Worm (Caenorhabditis elegans) whole organism, L3 larva: ENCODE measurements around the gene R13A1.10.

Source experiments
- ZK546.5 ChIP-seq: sonication (generic microtip); optimal IDR thresholded peaks from 2 replicates; lab custom pipeline; 2017; ENCODE audit warnings: missing biosample characterization, missing genetic modification characterization
- aly-2 ChIP-seq: fragments of 150-350 bp; optimal IDR thresholded peaks from 2 replicates; lab custom pipeline; 2014; ENCODE audit warnings: missing biosample characterization, missing genetic modification characterization
- ceh-16 ChIP-seq: sonication (generic microtip); optimal IDR thresholded peaks from 2 replicates; lab custom pipeline; 2017; ENCODE audit warnings: missing biosample characterization, missing genetic modification characterization
- ceh-28 ChIP-seq: fragments of 150-350 bp; optimal IDR thresholded peaks from 2 replicates; lab custom pipeline; 2014; ENCODE audit warnings: missing biosample characterization, missing genetic modification reagents, missing genetic modification characterization
- ceh-82 ChIP-seq: fragments of 150-350 bp; optimal IDR thresholded peaks from 2 replicates; lab custom pipeline; 2014; ENCODE audit warnings: missing biosample characterization, missing genetic modification characterization
- ceh-9 ChIP-seq: sonication (generic microtip); optimal IDR thresholded peaks from 2 replicates; lab custom pipeline; 2018; ENCODE audit warnings: missing biosample characterization, missing genetic modification characterization
- daf-12 ChIP-seq: fragments of 150-350 bp; optimal IDR thresholded peaks from 2 replicates; lab custom pipeline; 2014; ENCODE audit warnings: missing biosample characterization, missing genetic modification reagents, missing genetic modification characterization
- egl-5 ChIP-seq: fragments of 150-350 bp; optimal IDR thresholded peaks from 2 replicates; lab custom pipeline; 2017; ENCODE audit warnings: missing biosample characterization, missing genetic modification reagents, missing genetic modification characterization, inconsistent platforms
- elt-1 ChIP-seq: fragments of 150-350 bp; optimal IDR thresholded peaks from 2 replicates; lab custom pipeline; 2014; ENCODE audit warnings: missing biosample characterization, missing genetic modification characterization
- elt-2 ChIP-seq: sonication (generic microtip); optimal IDR thresholded peaks from 2 replicates; lab custom pipeline; 2016; ENCODE audit warnings: missing genetic modification reagents, mild to moderate bottlenecking, missing genetic modification characterization, missing compliant biosample characterization
- elt-3 ChIP-seq, 3 experiments: fragments of 150-350 bp in 1 of 3; sonication (generic microtip) in 2 of 3; optimal IDR thresholded peaks; 2 replicates in 2 of 3; 4 replicates in 1 of 3; lab custom pipeline; 2014 to 2017; ENCODE audit warnings: missing biosample characterization in 3 of 3, missing genetic modification characterization in 3 of 3
- fkh-10 ChIP-seq: sonication (generic microtip); optimal IDR thresholded peaks from 2 replicates; lab custom pipeline; 2017; ENCODE audit warnings: missing biosample characterization, missing genetic modification reagents, missing genetic modification characterization
- fos-1 ChIP-seq: fragments of 150-350 bp; optimal IDR thresholded peaks from 2 replicates; lab custom pipeline; 2014; ENCODE audit warnings: missing biosample characterization, missing genetic modification characterization
- hmg-11 ChIP-seq: sonication (generic microtip); optimal IDR thresholded peaks from 2 replicates; lab custom pipeline; 2016; ENCODE audit warnings: missing genetic modification characterization, missing compliant biosample characterization
- lin-15B ChIP-seq: fragments of 150-350 bp; optimal IDR thresholded peaks from 2 replicates; lab custom pipeline; 2014; ENCODE audit warnings: missing biosample characterization, missing genetic modification characterization
- lin-39 ChIP-seq: fragments of 150-350 bp; optimal IDR thresholded peaks from 2 replicates; lab custom pipeline; 2018; ENCODE audit warnings: missing biosample characterization, missing genetic modification reagents, missing genetic modification characterization
- mdl-1 ChIP-seq: fragments of 150-350 bp; optimal IDR thresholded peaks from 2 replicates; lab custom pipeline; 2014; ENCODE audit warnings: missing biosample characterization, missing genetic modification characterization
- mml-1 ChIP-seq: fragments of 150-350 bp; sonication (generic microtip); optimal IDR thresholded peaks from 3 replicates; lab custom pipeline; 2014; ENCODE audit warnings: missing biosample characterization, missing genetic modification characterization
- nfya-1 ChIP-seq: sonication (generic microtip); optimal IDR thresholded peaks from 2 replicates; lab custom pipeline; 2017; ENCODE audit warnings: missing genetic modification characterization, mild to moderate bottlenecking, missing compliant biosample characterization, antibody characterized with exemption, moderate library complexity; ENCODE audit not compliant: insufficient read depth
- nhr-11 ChIP-seq: fragments of 150-350 bp; optimal IDR thresholded peaks from 2 replicates; lab custom pipeline; 2014; ENCODE audit warnings: missing biosample characterization, missing genetic modification characterization
- nhr-12 ChIP-seq: fragments of 150-350 bp; optimal IDR thresholded peaks from 2 replicates; lab custom pipeline; 2014; ENCODE audit warnings: missing biosample characterization, missing genetic modification characterization
- nhr-23 ChIP-seq: fragments of 150-350 bp; optimal IDR thresholded peaks from 2 replicates; lab custom pipeline; 2014; ENCODE audit warnings: missing biosample characterization, missing genetic modification reagents, missing genetic modification characterization
- nhr-237 ChIP-seq: fragments of 150-350 bp; optimal IDR thresholded peaks from 2 replicates; lab custom pipeline; 2014; ENCODE audit warnings: missing biosample characterization, missing genetic modification characterization
- nhr-25 ChIP-seq: sonication (generic microtip); optimal IDR thresholded peaks from 2 replicates; lab custom pipeline; 2017; ENCODE audit warnings: missing biosample characterization, missing genetic modification characterization
- nhr-28 ChIP-seq: fragments of 150-350 bp; optimal IDR thresholded peaks from 2 replicates; lab custom pipeline; 2014; ENCODE audit warnings: missing biosample characterization, missing genetic modification characterization
- nhr-43 ChIP-seq: sonication (generic microtip); optimal IDR thresholded peaks from 2 replicates; lab custom pipeline; 2016; ENCODE audit warnings: mild to moderate bottlenecking, missing genetic modification characterization, missing compliant biosample characterization; ENCODE audit not compliant: poor library complexity, severe bottlenecking
- nhr-76 ChIP-seq: fragments of 150-350 bp; sonication (generic microtip); optimal IDR thresholded peaks from 5 replicates; lab custom pipeline; 2014; ENCODE audit warnings: missing biosample characterization, missing genetic modification characterization
- pha-4 ChIP-seq: fragments of 150-350 bp; optimal IDR thresholded peaks from 2 replicates; lab custom pipeline; 2014; ENCODE audit warnings: missing biosample characterization, missing genetic modification reagents, missing genetic modification characterization
- pqm-1 ChIP-seq: fragments of 150-350 bp; optimal IDR thresholded peaks from 2 replicates; lab custom pipeline; 2017; ENCODE audit warnings: missing biosample characterization, missing genetic modification characterization, inconsistent platforms
- skn-1 ChIP-seq: fragments of 150-350 bp; optimal IDR thresholded peaks from 2 replicates; lab custom pipeline; 2014; ENCODE audit warnings: missing biosample characterization, missing genetic modification characterization
- tbx-2 ChIP-seq: sonication (generic microtip); optimal IDR thresholded peaks from 2 replicates; lab custom pipeline; 2016; ENCODE audit warnings: mild to moderate bottlenecking, missing genetic modification characterization, missing compliant biosample characterization
- unc-39 ChIP-seq: sonication (generic microtip); optimal IDR thresholded peaks from 4 replicates; lab custom pipeline; 2017; ENCODE audit warnings: missing biosample characterization, missing genetic modification characterization
- unc-62 ChIP-seq: fragments of 150-350 bp; sonication (generic microtip); optimal IDR thresholded peaks from 4 replicates; lab custom pipeline; 2014; ENCODE audit warnings: missing biosample characterization, missing genetic modification reagents, missing genetic modification characterization
- zag-1 ChIP-seq: fragments of 150-350 bp; optimal IDR thresholded peaks from 2 replicates; lab custom pipeline; 2014; ENCODE audit warnings: missing biosample characterization, missing genetic modification characterization
- ztf-11 ChIP-seq: fragments of 150-350 bp; optimal IDR thresholded peaks from 2 replicates; lab custom pipeline; 2014; ENCODE audit warnings: missing biosample characterization, missing genetic modification characterization
- ztf-4 ChIP-seq: fragments of 150-350 bp; optimal IDR thresholded peaks from 2 replicates; lab custom pipeline; 2014; ENCODE audit warnings: missing biosample characterization, missing genetic modification characterization

Gene R13A1.10

DNA sequence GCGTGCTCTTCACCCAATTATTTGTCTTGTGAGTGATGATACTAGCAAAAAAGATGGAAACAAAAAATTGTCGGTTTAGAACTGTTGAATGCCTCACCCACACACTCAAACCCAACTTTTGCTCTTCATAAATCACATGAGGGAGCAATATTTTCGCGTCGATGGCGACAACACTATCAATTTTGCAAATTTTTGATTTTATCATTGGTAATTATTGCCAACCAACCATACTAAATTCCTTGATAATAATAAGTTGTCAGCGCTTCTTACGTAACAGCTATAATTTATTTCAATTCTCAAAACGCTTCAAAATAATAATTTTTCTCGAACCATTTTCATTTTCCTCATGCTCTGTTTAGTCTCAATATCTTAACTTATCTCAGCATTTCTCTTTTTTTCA lies 14.2 kb downstream of the R13A1.10 start:
- TF ChIP-seq elt-2 (tag; lab: Kevin White, UChicago) = peak; percentile 62
- peak; percentile 27 for TF ChIP-seq pqm-1 (tag; lab: Kevin White, UChicago)
- TF ChIP-seq skn-1 (tag; lab: Kevin White, UChicago) = no peak

DNA sequence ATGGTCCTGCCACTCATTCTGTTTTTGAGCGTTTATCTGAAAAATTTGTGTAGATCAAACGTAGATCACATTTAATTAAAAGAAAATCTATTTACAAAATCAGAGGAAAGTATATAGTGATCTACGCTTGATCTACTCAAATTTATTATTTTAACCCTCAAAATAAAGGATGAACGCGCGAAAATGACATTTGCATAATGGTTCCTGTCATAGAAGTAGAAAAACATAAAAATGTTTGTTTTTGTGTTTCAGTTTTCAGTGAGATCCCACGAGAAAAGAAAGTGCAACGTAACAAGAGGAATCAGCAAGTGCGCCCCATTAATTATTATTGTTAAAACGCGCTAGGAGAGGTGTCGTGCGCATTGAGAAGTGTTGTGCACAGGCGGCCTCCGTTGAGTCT lies 15.7 kb downstream of the R13A1.10 start:
- TF ChIP-seq ceh-16 (tag; lab: Kevin White, UChicago) = no peak
- no peak for TF ChIP-seq ztf-4 (tag; lab: Kevin White, UChicago)
- no peak for TF ChIP-seq nhr-25 (tag; lab: Kevin White, UChicago)
- TF ChIP-seq elt-2 (tag; lab: Kevin White, UChicago) = no peak
- TF ChIP-seq mml-1 (tag; lab: Kevin White, UChicago) = no peak
- TF ChIP-seq, all 47 proteins: peak for 0

DNA sequence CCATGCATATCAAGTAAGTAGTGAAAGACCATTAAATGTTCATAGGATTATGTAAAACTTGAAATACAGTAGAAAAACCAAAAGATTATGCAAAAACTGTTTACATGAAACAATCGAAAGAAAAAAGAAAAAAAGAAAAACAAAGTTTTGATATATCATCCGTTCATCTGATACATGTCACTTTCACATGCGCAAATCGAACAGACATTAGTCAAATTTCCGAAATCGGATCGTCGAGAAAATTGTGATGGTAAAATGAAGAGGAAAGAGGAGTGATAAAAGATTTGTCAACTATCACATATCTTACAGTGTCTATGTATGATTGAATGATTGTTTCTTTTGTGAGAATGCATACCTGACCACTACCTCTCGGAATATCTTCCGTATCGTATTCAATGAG lies 18.0 kb downstream of the R13A1.10 start:
- TF ChIP-seq nhr-11 = no peak
- no peak for TF ChIP-seq mdl-1 (tag; lab: Kevin White, UChicago)
- TF ChIP-seq nhr-12 = no peak
- no peak for TF ChIP-seq hmg-11 (tag; lab: Kevin White, UChicago)
- TF ChIP-seq nhr-28 (tag; lab: Kevin White, UChicago) = no peak
- TF ChIP-seq, all 47 proteins: peak for 0

DNA sequence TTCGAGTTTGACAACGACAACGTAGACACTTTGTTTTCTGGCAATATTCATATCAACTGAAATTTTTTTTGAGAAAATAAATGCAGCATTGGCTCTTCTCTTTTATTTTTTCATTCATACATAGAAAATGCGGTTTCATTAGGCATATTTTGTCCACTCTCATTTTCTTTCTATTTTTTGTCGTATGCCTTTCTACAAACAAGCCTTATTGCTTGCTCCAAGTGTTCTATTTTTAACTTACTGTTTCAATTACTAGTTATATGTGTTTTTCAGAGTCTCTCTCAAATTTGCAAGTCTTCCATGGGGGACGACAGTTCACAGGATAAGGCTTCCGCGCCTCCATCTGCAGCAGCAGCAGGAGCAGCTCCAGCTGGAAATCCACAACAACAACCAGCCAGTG lies 21.0 kb downstream of the R13A1.10 start, which contains the start of gene kcc-1:
Gene kcc-1, plus strand, starts transcription at position 301 of the 400 bp plus-strand sequence.
- no peak for TF ChIP-seq fos-1 (tag; lab: Kevin White, UChicago)
- no peak for TF ChIP-seq lin-15B (tag; lab: Kevin White, UChicago)
- no peak for TF ChIP-seq nhr-28 (tag; lab: Kevin White, UChicago)
- TF ChIP-seq nhr-237 (tag; lab: Kevin White, UChicago) = no peak
- no peak for TF ChIP-seq nhr-43 (tag; lab: Kevin White, UChicago)
- TF ChIP-seq skn-1 (tag; lab: Kevin White, UChicago) = no peak
- no peak for TF ChIP-seq mml-1 (tag; lab: Kevin White, UChicago)
- no peak for TF ChIP-seq fkh-10 (GFP tag; lab: Kevin White, UChicago)
- TF ChIP-seq daf-12 (tag; lab: Kevin White, UChicago) = no peak
- TF ChIP-seq zag-1 (tag; lab: Kevin White, UChicago) = no peak
- TF ChIP-seq hmg-11 (tag; lab: Kevin White, UChicago) = no peak
- TF ChIP-seq ZK546.5 (tag; lab: Kevin White, UChicago) = no peak
- TF ChIP-seq nhr-23 (tag; lab: Kevin White, UChicago) = no peak
- TF ChIP-seq ztf-11 = no peak
- TF ChIP-seq nhr-25 (tag; lab: Kevin White, UChicago) = no peak
- TF ChIP-seq nfya-1 (tag; lab: Kevin White, UChicago) = no peak
- no peak for TF ChIP-seq elt-3 (tag; optimal IDR thresholded peaks at IDR 0.05; lab: Kevin White, UChicago)
- no peak for TF ChIP-seq pha-4

DNA sequence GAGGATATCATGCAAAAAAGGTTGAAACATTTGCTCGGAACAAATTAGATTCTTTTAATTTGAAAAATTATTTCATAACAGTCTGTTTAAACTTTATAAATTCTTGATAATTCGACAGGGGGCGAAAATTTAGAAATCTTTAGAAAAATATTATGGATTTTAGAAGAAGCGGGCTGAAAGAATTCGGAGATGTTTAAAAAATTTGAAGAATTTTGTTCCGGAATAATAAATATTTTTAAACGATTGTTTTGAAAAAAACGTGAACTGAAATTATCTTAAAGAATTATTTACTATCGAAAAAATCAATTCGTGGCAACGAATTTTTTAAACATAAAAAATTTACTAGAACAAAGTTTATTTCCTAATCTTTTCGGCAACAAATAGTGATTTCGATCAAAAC lies 23.3 kb downstream of the R13A1.10 start, which contains the start of gene R13A1.3:
Gene R13A1.3, plus strand, starts transcription at position 301 of the 400 bp plus-strand sequence.
- TF ChIP-seq nhr-11 (no peak), nhr-237 (tag; lab: Kevin White, UChicago) (no peak), nfya-1 (tag; lab: Kevin White, UChicago) (no peak), ceh-82 (no peak), ceh-9 (tag; lab: Kevin White, UChicago) (no peak), mml-1 (tag; lab: Kevin White, UChicago) (no peak), aly-2 (tag; lab: Kevin White, UChicago) (no peak), lin-15B (tag; lab: Kevin White, UChicago) (no peak), ceh-28 (no peak)
- TF ChIP-seq, all 47 proteins: peak for 0

DNA sequence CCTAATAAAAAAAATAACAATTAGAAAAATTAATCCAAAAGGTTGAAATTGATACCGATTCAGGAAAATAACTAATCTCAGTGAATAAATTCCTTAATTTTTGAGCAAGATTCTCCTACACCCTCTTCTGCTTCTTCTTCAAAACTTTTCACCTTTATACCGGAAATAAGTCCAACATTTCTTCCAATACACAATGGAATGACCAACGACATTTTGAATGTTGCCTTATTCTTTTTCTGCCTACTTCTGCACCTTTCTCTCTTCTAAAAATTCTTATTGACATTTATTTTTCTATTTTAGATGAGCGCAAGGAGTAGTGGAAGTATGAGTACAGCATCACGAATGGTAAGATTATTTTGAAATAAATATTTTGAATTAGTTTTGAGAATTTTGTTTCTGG lies 30.1 kb downstream of the R13A1.10 start, which contains the start of gene unc-8:
Gene unc-8, plus strand, starts transcription at position 301 of the 400 bp plus-strand sequence.
- TF ChIP-seq elt-1 = no peak
- TF ChIP-seq elt-3 (tag; optimal IDR thresholded peaks at IDR 0.05; lab: Kevin White, UChicago) = no peak
- TF ChIP-seq aly-2 (tag; lab: Kevin White, UChicago) = no peak
- no peak for TF ChIP-seq egl-5
- no peak for TF ChIP-seq pha-4
- no peak for TF ChIP-seq nhr-11
- no peak for TF ChIP-seq nhr-23 (tag; lab: Kevin White, UChicago)
- no peak for TF ChIP-seq unc-39 (tag; lab: Kevin White, UChicago)
- no peak for TF ChIP-seq zag-1 (tag; lab: Kevin White, UChicago)
- no peak for TF ChIP-seq ceh-28
- no peak for TF ChIP-seq nfya-1 (tag; lab: Kevin White, UChicago)
- no peak for TF ChIP-seq tbx-2
- no peak for TF ChIP-seq hmg-11 (tag; lab: Kevin White, UChicago)
- TF ChIP-seq lin-39 = no peak
- TF ChIP-seq nhr-76 (tag; lab: Kevin White, UChicago) = no peak
- TF ChIP-seq ceh-16 (tag; lab: Kevin White, UChicago) = no peak
- no peak for TF ChIP-seq nhr-12
- TF ChIP-seq unc-62 = no peak
- no peak for TF ChIP-seq ztf-11
